1 fruit fly cellular context compared by ENCODE assay signal in genomic region chr3L:21554752-21555151, dm6.
TF ChIP-seq lines count a peak whose summit lies in the region.

TSS of gene Wnk (minus strand) at chr3L:21554928.

TF ChIP-seq in whole organism, embryonic, 481 proteins besides CTCF, POLR2A, EP300 and RAD21 (continued from another document and continues in another):
- TF ChIP-seq CG31224 (GFP tag; IDR thresholded peaks at IDR 0.05; lab: Robert Waterston, UW): no peak
- no peak for TF ChIP-seq fd3F (GFP tag; optimal IDR thresholded peaks at IDR 0.05; lab: Kevin White, UChicago)
- no peak for TF ChIP-seq CG8281 (tag; optimal IDR thresholded peaks at IDR 0.05; lab: Kevin White, UChicago)
- TF ChIP-seq Myb (GFP tag; optimal IDR thresholded peaks at IDR 0.05; lab: Kevin White, UChicago): peak; percentile 93
- peak; percentile 30; the same call in 1 of the 2 replicates for TF ChIP-seq E2f2 (GFP tag; IDR thresholded peaks at IDR 0.05; lab: Robert Waterston, UW)
- TF ChIP-seq CG8944 (GFP tag; optimal IDR thresholded peaks at IDR 0.05; lab: Kevin White, UChicago): no peak
- TF ChIP-seq knrl (GFP tag; IDR thresholded peaks at IDR 0.05; lab: Robert Waterston, UW; ENCODE audit: partially characterized antibody): peak; percentile 71
- TF ChIP-seq Oaz (GFP tag; IDR thresholded peaks at IDR 0.05; lab: Robert Waterston, UW): no peak
- no peak for TF ChIP-seq CG18619 (GFP tag; optimal IDR thresholded peaks at IDR 0.05; lab: Kevin White, UChicago)
- TF ChIP-seq lov (optimal IDR thresholded peaks at IDR 0.05; lab: Kevin White, UChicago): no peak
- TF ChIP-seq lov (GFP tag; IDR thresholded peaks at IDR 0.05; lab: Robert Waterston, UW): no peak
- no peak for TF ChIP-seq PHDP (tag; optimal IDR thresholded peaks at IDR 0.05; lab: Kevin White, UChicago)
- TF ChIP-seq Hmx (GFP tag; optimal IDR thresholded peaks at IDR 0.05; lab: Kevin White, UChicago): no peak
- no peak for TF ChIP-seq CG9817 (tag; optimal IDR thresholded peaks at IDR 0.05; lab: Kevin White, UChicago)
- no peak for TF ChIP-seq CG8478 (optimal IDR thresholded peaks at IDR 0.05; lab: Kevin White, UChicago)
- no peak for TF ChIP-seq Sox100B (GFP tag; optimal IDR thresholded peaks at IDR 0.05; lab: Kevin White, UChicago)
- TF ChIP-seq chn (GFP tag; optimal IDR thresholded peaks at IDR 0.05; lab: Kevin White, UChicago): no peak
- no peak for TF ChIP-seq stc (GFP tag; IDR thresholded peaks at IDR 0.05; lab: Robert Waterston, UW)
- no peak for TF ChIP-seq ci (GFP tag; IDR thresholded peaks at IDR 0.05; lab: Robert Waterston, UW)
- TF ChIP-seq dysf (GFP tag; IDR thresholded peaks at IDR 0.05; lab: Robert Waterston, UW): no peak
- TF ChIP-seq CG34224 (GFP tag; IDR thresholded peaks at IDR 0.05; lab: Robert Waterston, UW; ENCODE audit: partially characterized antibody): peak; percentile 82
- no peak for TF ChIP-seq Antp (GFP tag; optimal IDR thresholded peaks at IDR 0.05; lab: Kevin White, UChicago)
- no peak for TF ChIP-seq Dip3 (GFP tag; optimal IDR thresholded peaks at IDR 0.05; lab: Kevin White, UChicago)
- no peak for TF ChIP-seq CG2202 (tag; optimal IDR thresholded peaks at IDR 0.05; lab: Kevin White, UChicago)
- TF ChIP-seq CG11085 (GFP tag; IDR thresholded peaks at IDR 0.05; lab: Robert Waterston, UW): no peak
- TF ChIP-seq pho (GFP tag; optimal IDR thresholded peaks at IDR 0.05; lab: Kevin White, UChicago): no peak
- no peak for TF ChIP-seq CG3726 (GFP tag; IDR thresholded peaks at IDR 0.05; lab: Robert Waterston, UW)
- TF ChIP-seq schlank (tag; optimal IDR thresholded peaks at IDR 0.05; lab: Kevin White, UChicago): no peak
- no peak for TF ChIP-seq Eip74EF (GFP tag; optimal IDR thresholded peaks at IDR 0.05; lab: Kevin White, UChicago)
- peak; percentile 81 for TF ChIP-seq YL-1 (GFP tag; optimal IDR thresholded peaks at IDR 0.05; lab: Kevin White, UChicago)
- TF ChIP-seq E2f1 (GFP tag; IDR thresholded peaks at IDR 0.05; lab: Robert Waterston, UW): no peak
- TF ChIP-seq CG15479 (GFP tag; optimal IDR thresholded peaks at IDR 0.05; lab: Kevin White, UChicago): no peak
- no peak for TF ChIP-seq Ravus (GFP tag; IDR thresholded peaks at IDR 0.05; lab: Robert Waterston, UW)
- TF ChIP-seq CG1233 (GFP tag; optimal IDR thresholded peaks at IDR 0.05; lab: Kevin White, UChicago): no peak
- TF ChIP-seq ftz-f1 (GFP tag; optimal IDR thresholded peaks at IDR 0.05; lab: Kevin White, UChicago): no peak
- TF ChIP-seq Blimp-1 (GFP tag; optimal IDR thresholded peaks at IDR 0.05; lab: Kevin White, UChicago): no peak
- TF ChIP-seq CG10209 (GFP tag; optimal IDR thresholded peaks at IDR 0.05; lab: Kevin White, UChicago): no peak
- no peak for TF ChIP-seq CG2120 (GFP tag; optimal IDR thresholded peaks at IDR 0.05; lab: Kevin White, UChicago)
- no peak for TF ChIP-seq CG17802 (tag; optimal IDR thresholded peaks at IDR 0.05; lab: Kevin White, UChicago)
- no peak for TF ChIP-seq Dek (tag; optimal IDR thresholded peaks at IDR 0.05; lab: Kevin White, UChicago)
- TF ChIP-seq Atf-2 (GFP tag; optimal IDR thresholded peaks at IDR 0.05; lab: Kevin White, UChicago): no peak
- TF ChIP-seq Atf6 (GFP tag; IDR thresholded peaks at IDR 0.05; lab: Robert Waterston, UW): no peak
- TF ChIP-seq klu (GFP tag; IDR thresholded peaks at IDR 0.05; lab: Robert Waterston, UW): no peak
- peak; percentile 75; the same call in 2 of the 3 replicates for TF ChIP-seq CG7963 (GFP tag; IDR thresholded peaks at IDR 0.05; lab: Robert Waterston, UW; ENCODE audit: partially characterized antibody)
- TF ChIP-seq CG17328 (GFP tag; IDR thresholded peaks at IDR 0.05; lab: Robert Waterston, UW): no peak
- no peak for TF ChIP-seq Gug (GFP tag; IDR thresholded peaks at IDR 0.05; lab: Robert Waterston, UW)
- no peak for TF ChIP-seq salm (tag; optimal IDR thresholded peaks at IDR 0.05; lab: Kevin White, UChicago)
- peak; percentile 83 for TF ChIP-seq pzg (GFP tag; optimal IDR thresholded peaks at IDR 0.05; lab: Kevin White, UChicago)
- no peak for TF ChIP-seq emc (GFP tag; optimal IDR thresholded peaks at IDR 0.05; lab: Kevin White, UChicago)
- TF ChIP-seq CG8290 (GFP tag; optimal IDR thresholded peaks at IDR 0.05; lab: Kevin White, UChicago): no peak
- no peak for TF ChIP-seq CG8290 (tag; optimal IDR thresholded peaks at IDR 0.05; lab: Kevin White, UChicago)
- TF ChIP-seq CG11723 (GFP tag; optimal IDR thresholded peaks at IDR 0.05; lab: Kevin White, UChicago): no peak
- no peak for TF ChIP-seq kah (GFP tag; optimal IDR thresholded peaks at IDR 0.05; lab: Kevin White, UChicago)
- no peak for TF ChIP-seq Usf (GFP tag; optimal IDR thresholded peaks at IDR 0.05; lab: Kevin White, UChicago)
- TF ChIP-seq Asciz (GFP tag; optimal IDR thresholded peaks at IDR 0.05; lab: Kevin White, UChicago): no peak
- TF ChIP-seq Max (GFP tag; optimal IDR thresholded peaks at IDR 0.05; lab: Kevin White, UChicago): no peak
- no peak for TF ChIP-seq CG3407 (GFP tag; optimal IDR thresholded peaks at IDR 0.05; lab: Kevin White, UChicago)
- no peak for TF ChIP-seq bowl (GFP tag; IDR thresholded peaks at IDR 0.05; lab: Robert Waterston, UW)
- peak; percentile 83 for TF ChIP-seq bbx (GFP tag; IDR thresholded peaks at IDR 0.05; lab: Robert Waterston, UW; ENCODE audit: partially characterized antibody)
- TF ChIP-seq Deaf1 (tag; optimal IDR thresholded peaks at IDR 0.05; lab: Kevin White, UChicago): no peak
- no peak for TF ChIP-seq wek (GFP tag; optimal IDR thresholded peaks at IDR 0.05; lab: Kevin White, UChicago)
- TF ChIP-seq Spps (tag; optimal IDR thresholded peaks at IDR 0.05; lab: Kevin White, UChicago): no peak
- no peak for TF ChIP-seq Dip2 (GFP tag; IDR thresholded peaks at IDR 0.05; lab: Robert Waterston, UW)
- no peak for TF ChIP-seq Taf1 (GFP tag; IDR thresholded peaks at IDR 0.05; lab: Robert Waterston, UW)
- no peak for TF ChIP-seq CG17612 (GFP tag; IDR thresholded peaks at IDR 0.05; lab: Robert Waterston, UW)
- TF ChIP-seq tap (tag; optimal IDR thresholded peaks at IDR 0.05; lab: Kevin White, UChicago): no peak
- no peak for TF ChIP-seq CG6175 (GFP tag; IDR thresholded peaks at IDR 0.05; lab: Robert Waterston, UW)
- no peak for TF ChIP-seq ac (GFP tag; optimal IDR thresholded peaks at IDR 0.05; lab: Kevin White, UChicago)
- TF ChIP-seq CG11695 (GFP tag; IDR thresholded peaks at IDR 0.05; lab: Robert Waterston, UW): no peak
- peak in 1 of 2 experiments; percentile 100 for TF ChIP-seq Pdp1 (GFP tag; optimal IDR thresholded peaks at IDR 0.05; lab: Kevin White, UChicago)
- peak; percentile 64; the same call in 1 of the 2 replicates for TF ChIP-seq nerfin-2 (GFP tag; IDR thresholded peaks at IDR 0.05; lab: Robert Waterston, UW; ENCODE audit: partially characterized antibody)
- TF ChIP-seq cas (GFP tag; IDR thresholded peaks at IDR 0.05; lab: Robert Waterston, UW): no peak
- TF ChIP-seq cg (GFP tag; optimal IDR thresholded peaks at IDR 0.05; lab: Kevin White, UChicago): peak; percentile 70
- no peak for TF ChIP-seq slbo (GFP tag; IDR thresholded peaks at IDR 0.05; lab: Robert Waterston, UW)
- no peak for TF ChIP-seq fru (optimal IDR thresholded peaks at IDR 0.05; lab: Kevin White, UChicago)
- no peak for TF ChIP-seq wor (GFP tag; IDR thresholded peaks at IDR 0.05; lab: Robert Waterston, UW)
- TF ChIP-seq CG18011 (GFP tag; optimal IDR thresholded peaks at IDR 0.05; lab: Kevin White, UChicago): no peak
- no peak for TF ChIP-seq D (optimal IDR thresholded peaks at IDR 0.05; lab: Kevin White, UChicago)
- TF ChIP-seq D (GFP tag; optimal IDR thresholded peaks at IDR 0.05; lab: Kevin White, UChicago): no peak
- no peak for TF ChIP-seq Fer2 (tag; optimal IDR thresholded peaks at IDR 0.05; lab: Kevin White, UChicago)
- TF ChIP-seq CG14710 (tag; optimal IDR thresholded peaks at IDR 0.05; lab: Kevin White, UChicago): no peak
- no peak for TF ChIP-seq CG1529 (GFP tag; optimal IDR thresholded peaks at IDR 0.05; lab: Kevin White, UChicago)
- TF ChIP-seq jing (GFP tag; optimal IDR thresholded peaks at IDR 0.05; lab: Kevin White, UChicago): no peak
- no peak for TF ChIP-seq CG16815 (GFP tag; optimal IDR thresholded peaks at IDR 0.05; lab: Kevin White, UChicago)
- no peak for TF ChIP-seq gem (tag; optimal IDR thresholded peaks at IDR 0.05; lab: Kevin White, UChicago)
- 0 out of 3 replicates have a peak, but pooled peaks have one; percentile 62 for TF ChIP-seq mld (GFP tag; IDR thresholded peaks at IDR 0.05; lab: Robert Waterston, UW; ENCODE audit: partially characterized antibody)
- peak; percentile 33 for TF ChIP-seq CG9797 (GFP tag; optimal IDR thresholded peaks at IDR 0.05; lab: Kevin White, UChicago)
- no peak for TF ChIP-seq Mes4 (GFP tag; optimal IDR thresholded peaks at IDR 0.05; lab: Kevin White, UChicago)
- TF ChIP-seq sens (GFP tag; lab: Kevin White, UChicago): no peak
- no peak for TF ChIP-seq CG6272 (GFP tag; IDR thresholded peaks at IDR 0.05; lab: Robert Waterston, UW)
- TF ChIP-seq CG1832 (GFP tag; optimal IDR thresholded peaks at IDR 0.05; lab: Kevin White, UChicago): no peak
- no peak for TF ChIP-seq tll (GFP tag; optimal IDR thresholded peaks at IDR 0.05; lab: Kevin White, UChicago)
- TF ChIP-seq CG12744 (GFP tag; optimal IDR thresholded peaks at IDR 0.05; lab: Kevin White, UChicago): no peak
- TF ChIP-seq CG12769 (tag; optimal IDR thresholded peaks at IDR 0.05; lab: Kevin White, UChicago): no peak
- TF ChIP-seq CG10147 (GFP tag; optimal IDR thresholded peaks at IDR 0.05; lab: Kevin White, UChicago): no peak
- no peak for TF ChIP-seq CG4424 (GFP tag; optimal IDR thresholded peaks at IDR 0.05; lab: Kevin White, UChicago)
- TF ChIP-seq Opbp (GFP tag; IDR thresholded peaks at IDR 0.05; lab: Robert Waterston, UW; ENCODE audit: partially characterized antibody): peak; percentile 83
- no peak for TF ChIP-seq trh (GFP tag; optimal IDR thresholded peaks at IDR 0.05; lab: Kevin White, UChicago)
- TF ChIP-seq HLH54F (GFP tag; optimal IDR thresholded peaks at IDR 0.05; lab: Kevin White, UChicago): no peak
- peak; percentile 74 for TF ChIP-seq HLH4C (GFP tag; IDR thresholded peaks at IDR 0.05; lab: Robert Waterston, UW; ENCODE audit: partially characterized antibody)
- TF ChIP-seq NK7.1 (GFP tag; optimal IDR thresholded peaks at IDR 0.05; lab: Kevin White, UChicago): no peak
- no peak for TF ChIP-seq CG3163 (GFP tag; optimal IDR thresholded peaks at IDR 0.05; lab: Kevin White, UChicago)
- no peak for TF ChIP-seq gsb (GFP tag; IDR thresholded peaks at IDR 0.05; lab: Robert Waterston, UW)
- TF ChIP-seq pnt (GFP tag; optimal IDR thresholded peaks at IDR 0.05; lab: Kevin White, UChicago): no peak
- no peak for TF ChIP-seq pros (GFP tag; optimal IDR thresholded peaks at IDR 0.05; lab: Kevin White, UChicago)
- no peak for TF ChIP-seq gcm (GFP tag; optimal IDR thresholded peaks at IDR 0.05; lab: Kevin White, UChicago)
- no peak for TF ChIP-seq CG13775 (GFP tag; optimal IDR thresholded peaks at IDR 0.05; lab: Kevin White, UChicago)
- TF ChIP-seq H2.0 (GFP tag; IDR thresholded peaks at IDR 0.05; lab: Robert Waterston, UW): no peak
- TF ChIP-seq bigmax (GFP tag; optimal IDR thresholded peaks at IDR 0.05; lab: Kevin White, UChicago): no peak
- no peak for TF ChIP-seq fu2 (GFP tag; optimal IDR thresholded peaks at IDR 0.05; lab: Kevin White, UChicago)
- no peak for TF ChIP-seq Lim3 (GFP tag; IDR thresholded peaks at IDR 0.05; lab: Robert Waterston, UW)
- TF ChIP-seq al (GFP tag; IDR thresholded peaks at IDR 0.05; lab: Robert Waterston, UW): no peak
- no peak for TF ChIP-seq CG11696 (GFP tag; IDR thresholded peaks at IDR 0.05; lab: Robert Waterston, UW)
- TF ChIP-seq otp (GFP tag; IDR thresholded peaks at IDR 0.05; lab: Robert Waterston, UW): no peak
- no peak for TF ChIP-seq CG15073 (GFP tag; optimal IDR thresholded peaks at IDR 0.05; lab: Kevin White, UChicago)
- TF ChIP-seq Dp (GFP tag; optimal IDR thresholded peaks at IDR 0.05; lab: Kevin White, UChicago): peak; percentile 35
- TF ChIP-seq Sry-δ (GFP tag; optimal IDR thresholded peaks at IDR 0.05; lab: Kevin White, UChicago): peak; percentile 67
- TF ChIP-seq seq (GFP tag; IDR thresholded peaks at IDR 0.05; lab: Robert Waterston, UW): no peak
- no peak for TF ChIP-seq D19A (tag; optimal IDR thresholded peaks at IDR 0.05; lab: Kevin White, UChicago)
- TF ChIP-seq unpg (GFP tag; optimal IDR thresholded peaks at IDR 0.05; lab: Kevin White, UChicago): no peak
- TF ChIP-seq CG11560 (tag; IDR thresholded peaks at IDR 0.05; lab: Robert Waterston, UW): no peak
- TF ChIP-seq CG10274 (GFP tag; optimal IDR thresholded peaks at IDR 0.05; lab: Kevin White, UChicago): no peak
- no peak for TF ChIP-seq danr (GFP tag; IDR thresholded peaks at IDR 0.05; lab: Robert Waterston, UW)
- TF ChIP-seq inv (GFP tag; IDR thresholded peaks at IDR 0.05; lab: Robert Waterston, UW; ENCODE audit: partially characterized antibody): peak; percentile 59
- TF ChIP-seq MESR4 (GFP tag; optimal IDR thresholded peaks at IDR 0.05; lab: Kevin White, UChicago): peak; percentile 89
- TF ChIP-seq zfh2 (GFP tag; optimal IDR thresholded peaks at IDR 0.05; lab: Kevin White, UChicago): no peak
- no peak for TF ChIP-seq Gsc (GFP tag; IDR thresholded peaks at IDR 0.05; lab: Robert Waterston, UW)
- no peak for TF ChIP-seq CG12299 (tag; optimal IDR thresholded peaks at IDR 0.05; lab: Kevin White, UChicago)
- no peak for TF ChIP-seq tio (GFP tag; optimal IDR thresholded peaks at IDR 0.05; lab: Kevin White, UChicago)
- no peak for TF ChIP-seq trem (tag; optimal IDR thresholded peaks at IDR 0.05; lab: Kevin White, UChicago)
- no peak for TF ChIP-seq corto (GFP tag; optimal IDR thresholded peaks at IDR 0.05; lab: Kevin White, UChicago)
- peak; percentile 86 for TF ChIP-seq Dref (GFP tag; IDR thresholded peaks at IDR 0.05; lab: Robert Waterston, UW)
- TF ChIP-seq zf30C (GFP tag; optimal IDR thresholded peaks at IDR 0.05; lab: Kevin White, UChicago): no peak
- no peak for TF ChIP-seq CG16863 (GFP tag; optimal IDR thresholded peaks at IDR 0.05; lab: Kevin White, UChicago)
- TF ChIP-seq Bteb2 (GFP tag; optimal IDR thresholded peaks at IDR 0.05; lab: Kevin White, UChicago): no peak
- no peak for TF ChIP-seq CG12391 (tag; optimal IDR thresholded peaks at IDR 0.05; lab: Kevin White, UChicago)
- no peak for TF ChIP-seq pum (GFP tag; optimal IDR thresholded peaks at IDR 0.05; lab: Kevin White, UChicago)
- TF ChIP-seq CG31388 (GFP tag; optimal IDR thresholded peaks at IDR 0.05; lab: Kevin White, UChicago): no peak
- TF ChIP-seq Jarid2 (GFP tag; optimal IDR thresholded peaks at IDR 0.05; lab: Kevin White, UChicago): no peak
- TF ChIP-seq CG13424 (tag; optimal IDR thresholded peaks at IDR 0.05; lab: Kevin White, UChicago): no peak
- TF ChIP-seq lola (GFP tag; optimal IDR thresholded peaks at IDR 0.05; lab: Kevin White, UChicago): no peak
